Worm (Caenorhabditis elegans): Measurements from ENCODE around the gene cul-2.

cul-2 gene

ce11 chrIII:13695588-13695987, 8.5 kb downstream of the cul-2 start:
- TF ChIP-seq ztf-11 (tag; optimal IDR thresholded peaks at IDR 0.05) (no peak), nhr-23 (tag; optimal IDR thresholded peaks at IDR 0.05) (peak; percentile 14)

DNA sequence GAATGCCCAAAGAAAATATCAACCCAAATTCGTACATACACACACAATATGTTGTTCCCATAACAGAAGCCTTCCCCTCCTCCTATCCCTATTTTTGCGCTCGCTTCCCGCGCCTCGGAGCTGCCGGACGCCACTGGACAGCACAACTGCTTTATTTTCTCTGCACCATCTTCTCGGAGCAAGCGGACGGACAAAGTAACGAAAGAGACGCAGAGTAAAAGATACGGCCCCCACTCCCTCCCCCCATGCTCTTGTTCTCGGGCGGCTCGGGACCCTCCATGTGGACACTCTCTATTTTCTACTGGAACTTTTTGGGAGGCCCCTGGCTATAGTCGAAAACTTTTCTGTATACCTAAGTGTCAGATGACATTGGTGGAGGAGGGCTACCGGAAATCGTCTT, 10.8 kb downstream of the cul-2 start:
- TF ChIP-seq nfya-1 (tag; optimal IDR thresholded peaks at IDR 0.05; ENCODE audit: insufficient read depth), result peak; percentile 67
- no peak for TF ChIP-seq fos-1 (tag; optimal IDR thresholded peaks at IDR 0.05)
- TF ChIP-seq nhr-25 (tag; optimal IDR thresholded peaks at IDR 0.05), result no peak
- TF ChIP-seq sea-2 (GFP tag; optimal IDR thresholded peaks at IDR 0.05), result no peak
- TF ChIP-seq ceh-28 (tag; optimal IDR thresholded peaks at IDR 0.05), result no peak
- TF ChIP-seq lsy-12 (tag; optimal IDR thresholded peaks at IDR 0.05), result no peak
- no peak for TF ChIP-seq nhr-12 (tag; optimal IDR thresholded peaks at IDR 0.05)
- TF ChIP-seq eor-1 (tag; optimal IDR thresholded peaks at IDR 0.05), result no peak
- no peak for TF ChIP-seq unc-62 (GFP tag; optimal IDR thresholded peaks at IDR 0.05)
- no peak for TF ChIP-seq daf-12 (tag; optimal IDR thresholded peaks at IDR 0.05)
- no peak for TF ChIP-seq nhr-77 (tag; optimal IDR thresholded peaks at IDR 0.05)
- TF ChIP-seq unc-39 (tag; optimal IDR thresholded peaks at IDR 0.05), result no peak
- TF ChIP-seq nhr-11 (tag; optimal IDR thresholded peaks at IDR 0.05), result no peak
- TF ChIP-seq jun-1 (tag; optimal IDR thresholded peaks at IDR 0.05), result no peak
- no peak for TF ChIP-seq fkh-2 (tag; optimal IDR thresholded peaks at IDR 0.05)
- TF ChIP-seq ceh-82 (tag; optimal IDR thresholded peaks at IDR 0.05), result no peak
- no peak for TF ChIP-seq skn-1 (tag; optimal IDR thresholded peaks at IDR 0.05)
- peak; percentile 60 for TF ChIP-seq hmg-11 (tag; optimal IDR thresholded peaks at IDR 0.05)
- peak; percentile 22 for TF ChIP-seq lin-15B (tag; optimal IDR thresholded peaks at IDR 0.05)
- no peak for TF ChIP-seq elt-1 (tag; optimal IDR thresholded peaks at IDR 0.05)
- TF ChIP-seq tbx-2 (tag; optimal IDR thresholded peaks at IDR 0.05), result no peak
- no peak for TF ChIP-seq nhr-28 (tag; optimal IDR thresholded peaks at IDR 0.05)
- TF ChIP-seq ama-1 (optimal IDR thresholded peaks at IDR 0.05), result no peak
- TF ChIP-seq fkh-10 (GFP tag; optimal IDR thresholded peaks at IDR 0.05), result peak; percentile 0
- TF ChIP-seq R02D3.7 (tag; optimal IDR thresholded peaks at IDR 0.05), result no peak
- TF ChIP-seq ztf-11 (tag; optimal IDR thresholded peaks at IDR 0.05), result no peak
- TF ChIP-seq nhr-76 (tag; optimal IDR thresholded peaks at IDR 0.05), result no peak
- TF ChIP-seq nhr-43 (tag; optimal IDR thresholded peaks at IDR 0.05; ENCODE audit: poor library complexity, severe bottlenecking), result no peak
- TF ChIP-seq pqm-1 (tag; optimal IDR thresholded peaks at IDR 0.05), result no peak
- TF ChIP-seq mml-1 (tag; optimal IDR thresholded peaks at IDR 0.05), result no peak
- no peak for TF ChIP-seq nhr-67 (tag; optimal IDR thresholded peaks at IDR 0.05)
- TF ChIP-seq ztf-4 (tag; optimal IDR thresholded peaks at IDR 0.05), result no peak
- TF ChIP-seq ceh-9 (tag; optimal IDR thresholded peaks at IDR 0.05), result no peak
- no peak for TF ChIP-seq egl-27 (tag; optimal IDR thresholded peaks at IDR 0.05)
- TF ChIP-seq ceh-16 (tag; optimal IDR thresholded peaks at IDR 0.05), result no peak
- no peak for TF ChIP-seq egl-5 (tag; optimal IDR thresholded peaks at IDR 0.05)
- no peak for TF ChIP-seq snpc-4 (tag; optimal IDR thresholded peaks at IDR 0.05)
- TF ChIP-seq lin-39 (tag; optimal IDR thresholded peaks at IDR 0.05), result peak; percentile 51
- no peak for TF ChIP-seq ZK546.5 (tag; optimal IDR thresholded peaks at IDR 0.05)
- no peak for TF ChIP-seq elt-3 (tag; optimal IDR thresholded peaks at IDR 0.05)

DNA sequence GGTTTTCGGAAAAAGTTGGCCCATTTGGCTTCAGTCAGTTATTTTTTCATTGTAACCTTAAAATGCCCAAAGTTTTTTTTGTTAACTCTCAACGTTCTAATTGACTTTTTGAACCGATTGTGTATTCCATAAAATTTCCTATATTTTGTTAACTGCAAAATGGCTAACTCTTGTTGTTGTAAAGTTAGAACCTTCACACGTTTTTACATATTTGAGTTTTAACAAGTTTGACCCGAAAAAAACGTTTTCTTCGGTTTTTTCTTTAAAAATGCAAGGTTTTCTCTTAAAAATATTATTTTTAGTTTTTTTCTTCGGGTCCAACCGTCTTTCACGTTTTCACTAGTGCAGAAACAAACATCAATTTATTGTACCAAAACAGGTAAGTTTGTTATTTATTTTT, 14.6 kb downstream of the cul-2 start, which contains the start of gene lit-1:
Gene lit-1 (plus strand): TSS at position 301 of the 400 bp plus-strand sequence.
- TF ChIP-seq elt-2 (tag; optimal IDR thresholded peaks at IDR 0.05), result no peak
- TF ChIP-seq tbx-2 (tag; optimal IDR thresholded peaks at IDR 0.05), result no peak
- no peak for TF ChIP-seq ZK546.5 (tag; optimal IDR thresholded peaks at IDR 0.05)
- TF ChIP-seq ztf-11 (tag; optimal IDR thresholded peaks at IDR 0.05), result no peak
- TF ChIP-seq lin-15B (tag; optimal IDR thresholded peaks at IDR 0.05), result no peak
- TF ChIP-seq unc-39 (tag; optimal IDR thresholded peaks at IDR 0.05), result no peak
- TF ChIP-seq snpc-4 (tag; optimal IDR thresholded peaks at IDR 0.05), result no peak
- TF ChIP-seq skn-1 (tag; optimal IDR thresholded peaks at IDR 0.05), result no peak
- TF ChIP-seq egl-27 (tag; optimal IDR thresholded peaks at IDR 0.05), result no peak
- TF ChIP-seq ceh-16 (tag; optimal IDR thresholded peaks at IDR 0.05), result no peak
- TF ChIP-seq zag-1 (tag; optimal IDR thresholded peaks at IDR 0.05), result no peak
- no peak for TF ChIP-seq lin-39 (tag; optimal IDR thresholded peaks at IDR 0.05)
